Worm (Caenorhabditis elegans): ENCODE data around the gene algn-14.

algn-14 gene

ce11 chrIV:3817253-3817652 is 14.0 kb upstream of the algn-14 start:
- TF ChIP-seq C06A6.2 (GFP tag; conservative IDR thresholded peaks at IDR 0.05) (no peak), F57A8.1 (GFP tag; optimal IDR thresholded peaks at IDR 0.05) (no peak), nhr-80 (tag; optimal IDR thresholded peaks at IDR 0.05) (peak; percentile 11), snpc-1.1 (tag; optimal IDR thresholded peaks at IDR 0.05; ENCODE audit: insufficient read depth) (no peak)

- TF ChIP-seq ceh-79 (tag; optimal IDR thresholded peaks at IDR 0.05) (no peak), egl-44 (GFP tag; IDR thresholded peaks at IDR 0.05) (no peak), F23B12.7 (tag; optimal IDR thresholded peaks at IDR 0.05; ENCODE audit: insufficient read depth) (no peak), xnd-1 (tag; optimal IDR thresholded peaks at IDR 0.05) (no peak), hlh-12 (tag; optimal IDR thresholded peaks at IDR 0.05) (no peak), fkh-3 (tag; optimal IDR thresholded peaks at IDR 0.05) (no peak), mcd-1 (GFP tag; IDR thresholded peaks at IDR 0.05) (peak; percentile 57; the same call in 1 of the 2 replicates), pbrm-1 (GFP tag; IDR thresholded peaks at IDR 0.05) (no peak), tlf-1 (GFP tag; optimal IDR thresholded peaks at IDR 0.05) (no peak), F37B4.10 (GFP tag; IDR thresholded peaks at IDR 0.05) (no peak), atf-7 (tag; optimal IDR thresholded peaks at IDR 0.05) (no peak), Y67H2A.10 (GFP tag; conservative IDR thresholded peaks at IDR 0.05) (no peak), ceh-100 (GFP tag; IDR thresholded peaks at IDR 0.05) (peak; percentile 66), madf-3 (GFP tag; IDR thresholded peaks at IDR 0.05) (no peak)
These were observed 12.0 kb upstream of the algn-14 start for ce11 chrIV:3815259-3815644.

ce11 chrIV:3814553-3815258 is 11.5 kb upstream of the algn-14 start:
- TF ChIP-seq F55B11.4 (tag; optimal IDR thresholded peaks at IDR 0.05; ENCODE audit: borderline replicate concordance, insufficient read depth) (no peak), nfyb-1 (GFP tag; IDR thresholded peaks at IDR 0.05) (no peak), F57A8.1 (GFP tag; optimal IDR thresholded peaks at IDR 0.05) (no peak), C17E4.6 (GFP tag; IDR thresholded peaks at IDR 0.05) (no peak), ztf-25 (GFP tag; IDR thresholded peaks at IDR 0.05) (no peak), mxl-1 (tag; optimal IDR thresholded peaks at IDR 0.05) (no peak), somi-1 (GFP tag; optimal IDR thresholded peaks at IDR 0.05) (no peak), nhr-27 (tag; optimal IDR thresholded peaks at IDR 0.05) (no peak), cebp-1 (GFP tag; IDR thresholded peaks at IDR 0.05) (no peak), cebp-1 (tag; optimal IDR thresholded peaks at IDR 0.05) (peak; percentile 29), madf-8 (GFP tag; conservative IDR thresholded peaks at IDR 0.05) (no peak), nfya-2 (GFP tag; IDR thresholded peaks at IDR 0.05) (no peak), attf-5 (GFP tag; optimal IDR thresholded peaks at IDR 0.05) (peak; percentile 31), F33H1.4 (GFP tag; IDR thresholded peaks at IDR 0.05) (peak; percentile 29; the same call in 1 of the 2 replicates), dox-1 (GFP tag; IDR thresholded peaks at IDR 0.05) (peak; percentile 48; the same call in 1 of the 2 replicates), snpc-3.4 (tag; optimal IDR thresholded peaks at IDR 0.05) (no peak), lin-54 (GFP tag; optimal IDR thresholded peaks at IDR 0.05) (peak; percentile 26), ceh-100 (GFP tag; IDR thresholded peaks at IDR 0.05) (no peak), dpff-1 (tag; optimal IDR thresholded peaks at IDR 0.05) (no peak), hmg-1.2 (GFP tag; IDR thresholded peaks at IDR 0.05) (no peak), madf-6 (GFP tag; IDR thresholded peaks at IDR 0.05) (no peak), ztf-18 (tag; optimal IDR thresholded peaks at IDR 0.05) (no peak), hsf-1 (GFP tag; IDR thresholded peaks at IDR 0.05) (no peak), nhr-80 (tag; optimal IDR thresholded peaks at IDR 0.05) (peak; percentile 73), zfh-2 (GFP tag; conservative IDR thresholded peaks at IDR 0.05) (peak; percentile 68), efl-1 (GFP tag; optimal IDR thresholded peaks at IDR 0.05) (no peak), let-607 (tag; optimal IDR thresholded peaks at IDR 0.05) (peak; percentile 42 to 62), sea-2 (GFP tag; IDR thresholded peaks at IDR 0.05) (no peak), aptf-2 (GFP tag; conservative IDR thresholded peaks at IDR 0.05) (no peak)
